Worm (Caenorhabditis elegans): ENCODE data around the gene nspc-9.

ce11 chrX:12299834-12300233 is 43.3 kb downstream of the nspc-9 start, which contains the start of gene W06D11.5:
- TF ChIP-seq dao-5 (tag; optimal IDR thresholded peaks at IDR 0.05) (no peak), W03F9.2 (tag; optimal IDR thresholded peaks at IDR 0.05) (no peak), him-1 (tag; optimal IDR thresholded peaks at IDR 0.05) (no peak)

Measured in whole organism, L4/young adult.